Fruit fly (Drosophila melanogaster) whole organism, embryonic: ENCODE results near the gene CG11737.
A peak's percentile ranks its signal among the peaks of the same experiment; 100 is the strongest.

Experiments
- C15 ChIP-seq: fragments of 200-800 bp; sonication (Bioruptor generic); IDR thresholded peaks from 3 replicates; pipeline ENCODE4 v1.3.6; 2022; ENCODE audit warnings: missing biosample characterization, missing genetic modification characterization
- CG10209 ChIP-seq: fragments of 200-800 bp; sonication (Bioruptor generic); optimal IDR thresholded peaks from 3 replicates; lab custom pipeline; 2017; ENCODE audit warnings: missing biosample characterization, mild to moderate bottlenecking, missing genetic modification characterization, missing genetic modification reagents
- CG11456 ChIP-seq: fragments of 200-800 bp; sonication (Bioruptor generic); IDR thresholded peaks from 3 replicates; pipeline ENCODE4 v1.3.6; 2022; ENCODE audit warnings: missing biosample characterization, missing genetic modification characterization
- CG13287 ChIP-seq: fragments of 200-800 bp; sonication (Bioruptor generic); IDR thresholded peaks from 2 replicates; pipeline ENCODE4 v1.3.6; 2022; ENCODE audit warnings: missing biosample characterization, missing genetic modification characterization; ENCODE audit not compliant: partially characterized antibody
- CG16779 ChIP-seq: fragments of 200-800 bp; sonication (Bioruptor generic); IDR thresholded peaks from 2 replicates; pipeline ENCODE4 v1.3.6; 2022; ENCODE audit warnings: missing biosample characterization, missing genetic modification characterization
- CG17359 ChIP-seq: fragments of 200-800 bp; sonication (Bioruptor generic); optimal IDR thresholded peaks from 3 replicates; lab custom pipeline; 2018; ENCODE audit warnings: missing biosample characterization, mild to moderate bottlenecking, missing genetic modification characterization, moderate library complexity
- CG17802 ChIP-seq: fragments of 200-800 bp; sonication (Bioruptor generic); optimal IDR thresholded peaks from 2 replicates; lab custom pipeline; 2018; ENCODE audit warnings: missing biosample characterization, mild to moderate bottlenecking, missing genetic modification characterization, moderate library complexity
- CG1832 ChIP-seq: fragments of 200-800 bp; sonication (Bioruptor generic); optimal IDR thresholded peaks from 2 replicates; lab custom pipeline; 2017; ENCODE audit warnings: missing biosample characterization, mild to moderate bottlenecking, missing genetic modification characterization, inconsistent platforms
- CG30020 ChIP-seq: fragments of 200-800 bp; optimal IDR thresholded peaks from 2 replicates; lab custom pipeline; 2019; ENCODE audit warnings: missing biosample characterization, mild to moderate bottlenecking, missing genetic modification characterization, moderate library complexity
- CG31365 ChIP-seq: fragments of 200-800 bp; sonication (Bioruptor generic); optimal IDR thresholded peaks from 2 replicates; lab custom pipeline; 2018; ENCODE audit warnings: missing biosample characterization, mild to moderate bottlenecking, missing genetic modification characterization
- CG31388 ChIP-seq: fragments of 200-800 bp; sonication (Bioruptor generic); optimal IDR thresholded peaks from 2 replicates; lab custom pipeline; 2016; ENCODE audit warnings: missing biosample characterization, missing genetic modification characterization
- CG4424 ChIP-seq: fragments of 200-800 bp; sonication (Bioruptor generic); optimal IDR thresholded peaks from 3 replicates; lab custom pipeline; 2016; ENCODE audit warnings: missing biosample characterization, missing genetic modification characterization
- CG9817 ChIP-seq: fragments of 200-800 bp; sonication (Bioruptor generic); optimal IDR thresholded peaks from 2 replicates; lab custom pipeline; 2018; ENCODE audit warnings: missing biosample characterization, mild to moderate bottlenecking, missing genetic modification characterization, moderate library complexity
- CHES-1-like ChIP-seq: fragments of 200-800 bp; sonication (Bioruptor generic); optimal IDR thresholded peaks from 2 replicates; lab custom pipeline; 2016; ENCODE audit warnings: missing biosample characterization, missing genetic modification characterization
- CTCF ChIP-seq: fragments of 200-800 bp; sonication (Bioruptor generic); optimal IDR thresholded peaks from 2 replicates; lab custom pipeline; 2017; ENCODE audit warnings: missing biosample characterization, mild to moderate bottlenecking, missing genetic modification characterization, moderate library complexity
- Camta ChIP-seq: fragments of 200-800 bp; sonication (Bioruptor generic); optimal IDR thresholded peaks from 2 replicates; lab custom pipeline; 2016; ENCODE audit warnings: missing biosample characterization, missing genetic modification characterization
- CkIIα-i1 ChIP-seq: fragments of 200-800 bp; sonication (Bioruptor generic); IDR thresholded peaks from 2 replicates; pipeline ENCODE4 v1.3.6; 2022; ENCODE audit warnings: missing biosample characterization, missing genetic modification characterization
- Doc2 ChIP-seq: fragments of 200-800 bp; sonication (Bioruptor generic); IDR thresholded peaks from 2 replicates; pipeline ENCODE4 v1.3.6; 2022; ENCODE audit warnings: missing biosample characterization, missing genetic modification characterization
- Ets65A ChIP-seq: fragments of 200-800 bp; sonication (Bioruptor generic); peaks from one replicate; lab custom pipeline; 2016; ENCODE audit warnings: missing biosample characterization, missing genetic modification characterization
- Fer3 ChIP-seq: fragments of 200-800 bp; sonication (Bioruptor generic); optimal IDR thresholded peaks from 2 replicates; lab custom pipeline; 2018; ENCODE audit warnings: missing biosample characterization, mild to moderate bottlenecking, missing genetic modification characterization, moderate library complexity
- HmgD ChIP-seq: fragments of 200-800 bp; sonication (Bioruptor generic); optimal IDR thresholded peaks from 3 replicates; lab custom pipeline; 2016; ENCODE audit warnings: missing biosample characterization, missing genetic modification characterization
- Hsf ChIP-seq: fragments of 200-800 bp; sonication (Bioruptor generic); optimal IDR thresholded peaks from 3 replicates; lab custom pipeline; 2016; ENCODE audit warnings: missing biosample characterization, missing genetic modification characterization
- MESR4 ChIP-seq: fragments of 200-800 bp; sonication (Bioruptor generic); optimal IDR thresholded peaks from 2 replicates; lab custom pipeline; 2018; ENCODE audit warnings: missing biosample characterization, mild to moderate bottlenecking, missing genetic modification characterization, moderate library complexity
- Max ChIP-seq: fragments of 200-800 bp; sonication (Bioruptor generic); optimal IDR thresholded peaks from 2 replicates; lab custom pipeline; 2016; ENCODE audit warnings: missing biosample characterization, mild to moderate bottlenecking, missing genetic modification characterization
- Mes4 ChIP-seq: fragments of 200-800 bp; sonication (Bioruptor generic); optimal IDR thresholded peaks from 2 replicates; lab custom pipeline; 2016; ENCODE audit warnings: missing biosample characterization, missing genetic modification characterization
- NFAT ChIP-seq: fragments of 200-800 bp; sonication (Bioruptor generic); IDR thresholded peaks from 2 replicates; pipeline ENCODE4 v1.3.6; 2022; ENCODE audit warnings: missing biosample characterization, missing genetic modification characterization
- PHDP ChIP-seq: fragments of 200-800 bp; sonication (Bioruptor generic); optimal IDR thresholded peaks from 3 replicates; lab custom pipeline; 2018; ENCODE audit warnings: missing biosample characterization, mild to moderate bottlenecking, missing genetic modification characterization, moderate library complexity
- Pdp1 ChIP-seq, 2 experiments: fragments of 200-800 bp; sonication (Bioruptor generic); optimal IDR thresholded peaks; 3 replicates each; lab custom pipeline; 2016; ENCODE audit warnings: missing biosample characterization in 2 of 2, missing genetic modification characterization in 2 of 2, mild to moderate bottlenecking in 1 of 2, moderate library complexity in 1 of 2
- Sin3A ChIP-seq: fragments of >200 bp; optimal IDR thresholded peaks from 2 replicates; lab custom pipeline; 2018
- Sry-δ ChIP-seq: fragments of 200-800 bp; sonication (Bioruptor generic); optimal IDR thresholded peaks from 2 replicates; lab custom pipeline; 2016; ENCODE audit warnings: missing biosample characterization, missing genetic modification characterization
- Ssrp ChIP-seq: fragments of 200-800 bp; sonication (Bioruptor generic); optimal IDR thresholded peaks from 2 replicates; lab custom pipeline; 2018; ENCODE audit warnings: missing biosample characterization, mild to moderate bottlenecking, missing genetic modification characterization, moderate library complexity
- abd-A ChIP-seq: fragments of 200-800 bp; sonication (Bioruptor generic); optimal IDR thresholded peaks from 3 replicates; lab custom pipeline; 2019; ENCODE audit warnings: missing biosample characterization, mild to moderate bottlenecking, missing genetic modification characterization, moderate library complexity
- exex ChIP-seq: fragments of 200-800 bp; sonication (Bioruptor generic); optimal IDR thresholded peaks from 4 replicates; lab custom pipeline; 2018; ENCODE audit warnings: missing biosample characterization, mild to moderate bottlenecking, missing genetic modification characterization, moderate library complexity
- fru ChIP-seq: fragments of >200 bp; optimal IDR thresholded peaks from 2 replicates; lab custom pipeline; 2017
- grau ChIP-seq: fragments of 200-800 bp; optimal IDR thresholded peaks from 3 replicates; lab custom pipeline; 2019; ENCODE audit warnings: missing biosample characterization, mild to moderate bottlenecking, missing genetic modification characterization, moderate library complexity
- grn ChIP-seq: fragments of 200-800 bp; sonication (Bioruptor generic); optimal IDR thresholded peaks from 3 replicates; lab custom pipeline; 2017; ENCODE audit warnings: missing biosample characterization, missing genetic modification characterization
- nom ChIP-seq: fragments of 200-800 bp; sonication (Bioruptor generic); optimal IDR thresholded peaks from 2 replicates; lab custom pipeline; 2017; ENCODE audit warnings: missing biosample characterization, missing genetic modification characterization, mild to moderate bottlenecking, moderate library complexity, missing genetic modification reagents
- seq ChIP-seq: fragments of 200-800 bp; sonication (Bioruptor generic); IDR thresholded peaks from 2 replicates; pipeline ENCODE4 v1.3.6; 2022; ENCODE audit warnings: missing biosample characterization, missing genetic modification characterization
- sob ChIP-seq: fragments of 200-800 bp; sonication (Bioruptor generic); IDR thresholded peaks from 2 replicates; pipeline ENCODE4 v1.3.6; 2022; ENCODE audit warnings: missing biosample characterization, missing genetic modification characterization
- sug ChIP-seq: fragments of 200-800 bp; optimal IDR thresholded peaks from 2 replicates; lab custom pipeline; 2019; ENCODE audit warnings: missing biosample characterization, mild to moderate bottlenecking, missing genetic modification characterization, moderate library complexity
- trh ChIP-seq: fragments of 200-800 bp; sonication (Bioruptor generic); optimal IDR thresholded peaks from 2 replicates; lab custom pipeline; 2016; ENCODE audit warnings: missing biosample characterization, missing genetic modification characterization
- ttk ChIP-seq: fragments of 200-800 bp; sonication (Bioruptor generic); IDR thresholded peaks from 2 replicates; pipeline ENCODE4 v2.1.2; 2022; ENCODE audit warnings: missing biosample characterization, missing genetic modification characterization
- tx ChIP-seq: fragments of 200-800 bp; sonication (Bioruptor generic); optimal IDR thresholded peaks from 2 replicates; lab custom pipeline; 2016; ENCODE audit warnings: missing biosample characterization, missing genetic modification characterization
- vnd ChIP-seq: fragments of 200-800 bp; sonication (Bioruptor generic); IDR thresholded peaks from 3 replicates; pipeline ENCODE4 v1.3.6; 2022; ENCODE audit warnings: missing biosample characterization, missing genetic modification characterization; ENCODE audit not compliant: partially characterized antibody

The CG11737 gene

dm6 chr3R:8482881-8483280, 34.8 kb upstream of the CG11737 start (continued):
- TF ChIP-seq CG17359 (tag; lab: Kevin White, UChicago) (peak; percentile 79), C15 (GFP tag; lab: Robert Waterston, UW) (no peak)

- no peak for TF ChIP-seq nom (GFP tag; lab: Kevin White, UChicago)
- no peak for TF ChIP-seq grau (tag; lab: Kevin White, UChicago)
- TF ChIP-seq Sry-δ (GFP tag; lab: Kevin White, UChicago), result no peak
- no peak for TF ChIP-seq CG4424 (GFP tag; lab: Kevin White, UChicago)
- TF ChIP-seq ttk (GFP tag; lab: Robert Waterston, UW), result no peak
- peak; percentile 74 for TF ChIP-seq CTCF (GFP tag; lab: Kevin White, UChicago)
These were observed 33.1 kb upstream of the CG11737 start for dm6 chr3R:8484573-8484972.

DNA sequence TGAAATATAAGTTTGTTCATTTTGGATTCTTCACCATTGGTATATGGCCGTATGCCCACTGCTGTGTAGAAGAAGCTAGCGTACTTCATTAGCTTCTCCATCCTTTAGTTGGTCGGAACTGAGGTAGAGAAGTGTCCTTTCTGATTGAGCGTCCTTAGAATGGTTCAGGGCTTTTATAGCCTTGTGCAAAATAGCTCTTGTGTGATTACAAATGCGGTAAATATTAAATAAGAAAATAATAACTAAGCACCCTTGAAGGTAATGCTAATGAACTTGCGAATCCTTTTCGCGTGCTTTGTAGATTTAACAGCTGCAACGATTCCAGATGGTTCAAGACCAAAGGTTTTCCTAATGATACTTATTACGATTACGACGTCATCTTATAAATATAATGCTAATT, 6.4 kb upstream of the CG11737 start, which contains the start of gene Or85b:
Gene Or85b (minus strand): TSS at position 101 of the 400 bp plus-strand sequence.
- no peak for TF ChIP-seq NFAT

DNA sequence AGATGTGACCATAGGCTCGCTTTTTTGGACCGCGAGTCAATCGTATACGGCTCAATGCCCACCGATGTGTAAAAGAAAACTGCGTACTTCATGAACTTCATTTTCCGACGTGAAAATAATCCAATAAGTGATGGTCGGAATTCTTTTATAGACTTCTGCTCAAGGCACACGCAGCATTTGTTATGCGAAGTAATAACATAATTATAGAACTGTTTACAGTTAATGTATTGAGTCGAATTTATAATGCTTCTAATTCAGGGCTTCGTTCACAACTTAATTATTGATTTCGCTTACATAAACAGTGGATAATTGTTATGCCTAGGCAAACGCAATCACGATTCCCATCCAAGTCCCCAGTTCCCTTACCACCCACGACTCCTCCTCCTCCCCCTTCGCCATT, 4.7 kb upstream of the CG11737 start, which contains the start of gene Or85c:
Gene Or85c (minus strand): TSS at position 101 of the 400 bp plus-strand sequence.
- TF ChIP-seq CG16779 (GFP tag; lab: Robert Waterston, UW), result no peak
- TF ChIP-seq Camta (GFP tag; lab: Kevin White, UChicago), result no peak
- peak; percentile 10 for TF ChIP-seq Ets65A (GFP tag; lab: Kevin White, UChicago)
- TF ChIP-seq CG10209 (GFP tag; lab: Kevin White, UChicago), result no peak

- TF ChIP-seq CG1832 (no peak), Pdp1 (GFP tag; optimal IDR thresholded peaks at IDR 0.05; lab: Kevin White, UChicago) (no peak), nom (GFP tag; lab: Kevin White, UChicago) (no peak), Ssrp (tag; lab: Kevin White, UChicago) (no peak), Fer3 (tag; lab: Kevin White, UChicago) (no peak), abd-A (tag; lab: Kevin White, UChicago) (no peak), HmgD (GFP tag; lab: Kevin White, UChicago) (no peak), sob (GFP tag; lab: Robert Waterston, UW) (no peak), Sin3A (no peak), PHDP (no peak), CG17802 (tag; lab: Kevin White, UChicago) (no peak), seq (GFP tag; lab: Robert Waterston, UW) (no peak), CG13287 (no peak), exex (tag; lab: Kevin White, UChicago) (peak; percentile 91), sug (tag; lab: Kevin White, UChicago) (peak; percentile 81), CkIIα-i1 (GFP tag; lab: Robert Waterston, UW) (no peak), tx (GFP tag; lab: Kevin White, UChicago) (no peak), Hsf (GFP tag; lab: Kevin White, UChicago) (no peak), Doc2 (no peak), grn (GFP tag; lab: Kevin White, UChicago) (peak; percentile 16), CG11456 (GFP tag; lab: Robert Waterston, UW) (no peak), Max (no peak), vnd (GFP tag; lab: Robert Waterston, UW) (0 out of 3 replicates have a peak, but pooled peaks have one; percentile 21), CG9817 (tag; lab: Kevin White, UChicago) (no peak), trh (no peak), CHES-1-like (GFP tag; lab: Kevin White, UChicago) (no peak), CG31365 (tag; lab: Kevin White, UChicago) (no peak), fru (lab: Kevin White, UChicago) (no peak), CG30020 (tag; lab: Kevin White, UChicago) (no peak), MESR4 (GFP tag; lab: Kevin White, UChicago) (no peak), CG31388 (no peak), Mes4 (GFP tag; lab: Kevin White, UChicago) (no peak)
These were observed 992 bp downstream of the CG11737 start for dm6 chr3R:8518565-8519154.
